Fruit fly (Drosophila melanogaster): ENCODE measurements around the gene CG5262.
A peak's percentile ranks its signal among the peaks of the same experiment; 100 is the strongest.

- TF ChIP-seq CG6792 (GFP tag; optimal IDR thresholded peaks at IDR 0.05), result no peak
- TF ChIP-seq CG9139 (GFP tag; optimal IDR thresholded peaks at IDR 0.05), result no peak
- no peak for TF ChIP-seq Eip75B (GFP tag; optimal IDR thresholded peaks at IDR 0.05)
- no peak for TF ChIP-seq CG31627 (GFP tag; optimal IDR thresholded peaks at IDR 0.05)
- peak; percentile 35; the same call in 1 of the 3 replicates for TF ChIP-seq eg (GFP tag; IDR thresholded peaks at IDR 0.05)
- TF ChIP-seq acj6 (GFP tag; optimal IDR thresholded peaks at IDR 0.05), result peak; percentile 38
- TF ChIP-seq CG8119 (GFP tag; IDR thresholded peaks at IDR 0.05), result peak; percentile 34; the same call in 2 of the 3 replicates
- TF ChIP-seq CG11902 (GFP tag; optimal IDR thresholded peaks at IDR 0.05), result no peak
- no peak for TF ChIP-seq Eip93F (GFP tag; optimal IDR thresholded peaks at IDR 0.05)
Measured at dm6 chr3L:20471499-20472313, 41.4 kb upstream of the CG5262 start.

All from whole organism, prepupa.